Worm (Caenorhabditis elegans) whole organism, L4/young adult: ENCODE results near the gene R13A1.5.

Experiments used
- W03F9.2 ChIP-seq: fragments of 150-350 bp; optimal IDR thresholded peaks from 2 replicates; lab custom pipeline; 2014; ENCODE audit warnings: missing biosample characterization, missing genetic modification characterization
- dao-5 ChIP-seq: sonication (generic microtip); optimal IDR thresholded peaks from 2 replicates; lab custom pipeline; 2016; ENCODE audit warnings: missing genotype, missing genetic modification characterization, moderate library complexity, missing compliant biosample characterization
- him-1 ChIP-seq: sonication (generic microtip); optimal IDR thresholded peaks from 2 replicates; lab custom pipeline; 2016; ENCODE audit warnings: missing genotype, missing genetic modification reagents, missing genetic modification characterization, missing compliant biosample characterization

- TF ChIP-seq W03F9.2 (tag; lab: Kevin White, UChicago), result no peak
- TF ChIP-seq him-1 (tag; lab: Kevin White, UChicago), result no peak
- TF ChIP-seq dao-5 (tag; lab: Kevin White, UChicago), result no peak
Measured at ce11 chrIV:7188030-7188429, 3.6 kb downstream of the R13A1.5 start, which contains the start of gene C42D4.13.
